Worm (Caenorhabditis elegans): ENCODE results near the gene mcm-6.

DNA sequence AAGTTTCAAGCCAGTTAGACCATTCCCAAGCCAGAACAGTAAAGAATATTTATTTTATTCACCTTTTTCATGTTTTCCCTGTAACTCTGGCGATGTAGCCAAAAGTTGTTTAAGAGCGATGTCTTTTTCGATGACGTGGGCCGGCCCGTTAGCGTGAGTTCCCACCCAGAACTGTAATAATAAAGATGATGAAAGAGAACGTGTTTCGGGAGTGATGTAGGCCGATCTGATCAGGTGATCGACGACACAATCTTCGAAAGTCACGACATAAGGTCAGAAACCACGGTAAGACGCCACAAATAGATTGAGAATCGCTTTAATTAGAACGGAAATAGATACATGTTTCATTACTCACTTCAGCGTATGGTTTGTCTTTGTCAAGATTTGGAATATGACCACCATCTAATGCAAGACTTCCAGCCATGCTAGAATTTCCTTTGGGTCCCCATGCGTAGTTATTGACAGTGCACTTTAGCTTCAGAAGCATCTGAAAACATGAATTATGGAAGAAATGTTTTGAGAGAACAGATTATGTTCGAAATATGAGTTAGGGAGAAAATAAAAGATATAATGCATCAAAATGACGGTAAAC, 12.9 kb downstream of the mcm-6 start, which contains the start of gene ZK632.4:
- TF ChIP-seq nhr-28 (tag; optimal IDR thresholded peaks at IDR 0.05) = no peak
- no peak for TF ChIP-seq ztf-11 (tag; optimal IDR thresholded peaks at IDR 0.05)
- TF ChIP-seq nhr-12 (tag; optimal IDR thresholded peaks at IDR 0.05) = no peak
- no peak for TF ChIP-seq unc-120 (tag; optimal IDR thresholded peaks at IDR 0.05; ENCODE audit: poor library complexity, severe bottlenecking)
- no peak for TF ChIP-seq unc-62 (GFP tag; optimal IDR thresholded peaks at IDR 0.05)
- TF ChIP-seq elt-3 (tag; optimal IDR thresholded peaks at IDR 0.05) = no peak
- no peak for TF ChIP-seq sptf-1 (tag; optimal IDR thresholded peaks at IDR 0.05)
- no peak for TF ChIP-seq pha-4 (tag; optimal IDR thresholded peaks at IDR 0.05)
- TF ChIP-seq snpc-4 (tag; optimal IDR thresholded peaks at IDR 0.05) = no peak
- no peak for TF ChIP-seq nhr-237 (tag; optimal IDR thresholded peaks at IDR 0.05)
- TF ChIP-seq blmp-1 (tag; optimal IDR thresholded peaks at IDR 0.05) = no peak
- no peak for TF ChIP-seq ces-1 (GFP tag; optimal IDR thresholded peaks at IDR 0.05)
